Worm (Caenorhabditis elegans) whole organism, mixed stage, embryonic: ENCODE results near the gene K01A12.3.
A peak's percentile ranks its signal among the peaks of the same experiment; 100 is the strongest.

Experiments used
- M03D4.4 ChIP-seq: sonication (generic microtip); optimal IDR thresholded peaks from 2 replicates; lab custom pipeline; 2017; ENCODE audit warnings: mild to moderate bottlenecking, missing genetic modification characterization, missing compliant biosample characterization
- bed-3 ChIP-seq: fragments of 200-800 bp; sonication (Bioruptor generic); optimal IDR thresholded peaks from 3 replicates; lab custom pipeline; 2018; ENCODE audit warnings: mild to moderate bottlenecking, missing genetic modification characterization, moderate library complexity, missing compliant biosample characterization
- blmp-1 ChIP-seq: fragments of 150-350 bp; optimal IDR thresholded peaks from 2 replicates; lab custom pipeline; 2014; ENCODE audit warnings: missing biosample characterization, missing genetic modification characterization
- ceh-39 ChIP-seq: fragments of 150-350 bp; optimal IDR thresholded peaks from 2 replicates; lab custom pipeline; 2014; ENCODE audit warnings: missing biosample characterization, missing genetic modification characterization
- ceh-43 ChIP-seq: fragments of 200-800 bp; sonication (Bioruptor generic); optimal IDR thresholded peaks from 2 replicates; lab custom pipeline; 2018; ENCODE audit warnings: mild to moderate bottlenecking, missing genetic modification characterization, moderate library complexity, missing compliant biosample characterization
- ces-1 ChIP-seq: fragments of 150-350 bp; optimal IDR thresholded peaks from 2 replicates; lab custom pipeline; 2014; ENCODE audit warnings: missing biosample characterization, missing genetic modification reagents, missing genetic modification characterization
- cnd-1 ChIP-seq: fragments of 200-800 bp; sonication (Bioruptor generic); optimal IDR thresholded peaks from 2 replicates; lab custom pipeline; 2018; ENCODE audit warnings: mild to moderate bottlenecking, missing genetic modification characterization, missing compliant biosample characterization
- drap-1 ChIP-seq: fragments of 200-800 bp; sonication (Bioruptor generic); optimal IDR thresholded peaks from 3 replicates; lab custom pipeline; 2018; ENCODE audit warnings: mild to moderate bottlenecking, missing genetic modification characterization, missing compliant biosample characterization
- elt-1 ChIP-seq: sonication (generic microtip); optimal IDR thresholded peaks from 2 replicates; lab custom pipeline; 2017; ENCODE audit warnings: missing genetic modification characterization, mild to moderate bottlenecking, missing compliant biosample characterization, antibody characterized with exemption, moderate library complexity, borderline replicate concordance; ENCODE audit not compliant: insufficient read depth
- elt-3 ChIP-seq: fragments of 150-350 bp; optimal IDR thresholded peaks from 2 replicates; lab custom pipeline; 2014; ENCODE audit warnings: missing biosample characterization, missing genetic modification characterization
- flh-1 ChIP-seq: fragments of 200-800 bp; sonication (Bioruptor generic); optimal IDR thresholded peaks from 2 replicates; lab custom pipeline; 2018; ENCODE audit warnings: mild to moderate bottlenecking, missing genetic modification characterization, moderate library complexity, missing compliant biosample characterization
- ham-2 ChIP-seq: fragments of 200-800 bp; sonication (Bioruptor generic); optimal IDR thresholded peaks from 2 replicates; lab custom pipeline; 2018; ENCODE audit warnings: mild to moderate bottlenecking, missing genetic modification characterization, missing compliant biosample characterization
- hlh-1 ChIP-seq: fragments of 150-350 bp; optimal IDR thresholded peaks from 2 replicates; lab custom pipeline; 2014; ENCODE audit warnings: missing biosample characterization, missing genetic modification reagents, missing genetic modification characterization
- lin-13 ChIP-seq: fragments of 150-350 bp; optimal IDR thresholded peaks from 2 replicates; lab custom pipeline; 2014; ENCODE audit warnings: missing biosample characterization, missing genetic modification characterization
- lin-32 ChIP-seq: fragments of 200-800 bp; sonication (Bioruptor generic); optimal IDR thresholded peaks from 2 replicates; lab custom pipeline; 2018; ENCODE audit warnings: mild to moderate bottlenecking, missing genetic modification characterization, missing compliant biosample characterization
- lsy-2 ChIP-seq: fragments of 150-350 bp; optimal IDR thresholded peaks from 2 replicates; lab custom pipeline; 2014; ENCODE audit warnings: missing biosample characterization, missing genetic modification characterization
- mab-5 ChIP-seq: fragments of 150-350 bp; optimal IDR thresholded peaks from 2 replicates; lab custom pipeline; 2014; ENCODE audit warnings: missing biosample characterization, missing genetic modification characterization
- mep-1 ChIP-seq: fragments of 150-350 bp; optimal IDR thresholded peaks from 2 replicates; lab custom pipeline; 2017; ENCODE audit warnings: missing biosample characterization, missing genetic modification reagents, missing genetic modification characterization, inconsistent platforms
- mls-2 ChIP-seq: sonication (generic microtip); optimal IDR thresholded peaks from 2 replicates; lab custom pipeline; 2016; ENCODE audit warnings: mild to moderate bottlenecking, missing genetic modification characterization, moderate library complexity, missing compliant biosample characterization
- nhr-12 ChIP-seq: fragments of 150-350 bp; optimal IDR thresholded peaks from 2 replicates; lab custom pipeline; 2014; ENCODE audit warnings: missing biosample characterization, missing genetic modification characterization
- nhr-2 ChIP-seq: fragments of 150-350 bp; optimal IDR thresholded peaks from 2 replicates; lab custom pipeline; 2014; ENCODE audit warnings: missing biosample characterization, missing genetic modification characterization
- nhr-237 ChIP-seq: fragments of 150-350 bp; optimal IDR thresholded peaks from 2 replicates; lab custom pipeline; 2014; ENCODE audit warnings: missing biosample characterization, missing genetic modification characterization
- nhr-28 ChIP-seq: fragments of 150-350 bp; optimal IDR thresholded peaks from 2 replicates; lab custom pipeline; 2014; ENCODE audit warnings: missing biosample characterization, missing genetic modification characterization
- nhr-76 ChIP-seq: sonication (generic microtip); optimal IDR thresholded peaks from 2 replicates; lab custom pipeline; 2017; ENCODE audit warnings: missing biosample characterization, missing genetic modification characterization
- pha-4 ChIP-seq: fragments of 150-350 bp; optimal IDR thresholded peaks from 2 replicates; lab custom pipeline; 2018; ENCODE audit warnings: missing biosample characterization, missing genetic modification reagents, missing genetic modification characterization
- sem-2 ChIP-seq: fragments of 200-800 bp; sonication (Bioruptor generic); optimal IDR thresholded peaks from 2 replicates; lab custom pipeline; 2018; ENCODE audit warnings: mild to moderate bottlenecking, missing genetic modification characterization, missing compliant biosample characterization
- snpc-4 ChIP-seq: fragments of 150-350 bp; optimal IDR thresholded peaks from 2 replicates; lab custom pipeline; 2014; ENCODE audit warnings: missing biosample characterization, missing genetic modification characterization
- tbx-8 ChIP-seq: fragments of 200-800 bp; sonication (Bioruptor generic); optimal IDR thresholded peaks from 2 replicates; lab custom pipeline; 2018; ENCODE audit warnings: mild to moderate bottlenecking, missing genetic modification characterization, moderate library complexity, missing compliant biosample characterization
- unc-120 ChIP-seq: sonication (generic microtip); optimal IDR thresholded peaks from 2 replicates; lab custom pipeline; 2017; ENCODE audit warnings: missing genetic modification characterization, missing compliant biosample characterization; ENCODE audit not compliant: poor library complexity, severe bottlenecking
- unc-39 ChIP-seq: fragments of 150-350 bp; optimal IDR thresholded peaks from 2 replicates; lab custom pipeline; 2014; ENCODE audit warnings: missing biosample characterization, missing genetic modification characterization
- unc-62 ChIP-seq: fragments of 150-350 bp; optimal IDR thresholded peaks from 2 replicates; lab custom pipeline; 2014; ENCODE audit warnings: missing biosample characterization, missing genetic modification reagents, missing genetic modification characterization
- zip-8 ChIP-seq: fragments of 150-350 bp; optimal IDR thresholded peaks from 2 replicates; lab custom pipeline; 2014; ENCODE audit warnings: missing biosample characterization, missing genetic modification characterization
- ztf-11 ChIP-seq: fragments of 150-350 bp; optimal IDR thresholded peaks from 2 replicates; lab custom pipeline; 2014; ENCODE audit warnings: missing biosample characterization, missing genetic modification characterization

Gene K01A12.3

DNA sequence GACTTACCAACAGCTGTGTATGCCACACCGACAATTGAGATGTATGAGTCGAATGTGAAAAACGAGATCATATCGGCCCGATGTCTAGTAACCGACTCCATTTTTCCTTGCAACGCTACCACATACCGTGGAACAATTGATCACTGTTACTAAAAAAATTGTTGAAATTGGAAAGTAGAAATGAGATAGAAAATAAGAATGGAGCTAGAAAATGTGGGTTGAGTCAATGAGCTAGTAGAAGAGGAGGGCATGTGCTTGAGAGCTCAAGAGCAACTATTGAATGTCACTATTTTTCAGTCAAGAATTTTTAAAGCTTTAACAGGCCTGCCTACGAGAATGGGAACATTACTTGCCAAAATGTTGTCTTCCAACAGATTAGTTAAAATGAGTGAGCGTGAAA, at the start of gene K01A12.3:
Gene K01A12.3 (minus strand): TSS at position 101 of the 400 bp plus-strand sequence.
- TF ChIP-seq nhr-12 = no peak
- no peak for TF ChIP-seq nhr-28 (tag; lab: Kevin White, UChicago)
- no peak for TF ChIP-seq pha-4 (tag; lab: Kevin White, UChicago)
- no peak for TF ChIP-seq elt-3 (tag; lab: Kevin White, UChicago)
- no peak for TF ChIP-seq mep-1
- TF ChIP-seq zip-8 (tag; lab: Kevin White, UChicago) = no peak
- no peak for TF ChIP-seq ces-1 (GFP tag; lab: Kevin White, UChicago)
- TF ChIP-seq nhr-237 (tag; lab: Kevin White, UChicago) = no peak

ce11 chrX:8674514-8674913, 49.5 kb upstream of the K01A12.3 start:
- no peak for TF ChIP-seq nhr-237 (tag; lab: Kevin White, UChicago)
- TF ChIP-seq unc-39 (tag; lab: Kevin White, UChicago) = no peak
- no peak for TF ChIP-seq ztf-11 (tag; lab: Kevin White, UChicago)
- TF ChIP-seq ces-1 (GFP tag; lab: Kevin White, UChicago) = no peak
- no peak for TF ChIP-seq unc-120
- TF ChIP-seq nhr-2 (tag; lab: Kevin White, UChicago) = no peak
- TF ChIP-seq unc-62 = no peak
- no peak for TF ChIP-seq hlh-1 (tag; lab: Kevin White, UChicago)
- TF ChIP-seq mab-5 (tag; lab: Kevin White, UChicago) = no peak
- TF ChIP-seq snpc-4 (tag; lab: Kevin White, UChicago) = no peak
- TF ChIP-seq ham-2 = no peak
- no peak for TF ChIP-seq lin-13 (tag; lab: Kevin White, UChicago)
- no peak for TF ChIP-seq elt-3 (tag; lab: Kevin White, UChicago)
- TF ChIP-seq bed-3 (GFP tag; lab: Kevin White, UChicago) = no peak
- no peak for TF ChIP-seq tbx-8 (GFP tag; lab: Kevin White, UChicago)
- no peak for TF ChIP-seq mep-1
- TF ChIP-seq cnd-1 (tag; lab: Kevin White, UChicago) = no peak
- TF ChIP-seq, all 35 proteins: peak for 0

ce11 chrX:8672760-8673159, 47.8 kb upstream of the K01A12.3 start, which contains the start of the genes K09E2.2 and K09E2.3:
K09E2.2 (plus strand) TSS chrX:8673060.
K09E2.3 (plus strand) TSS chrX:8673084.
- TF ChIP-seq nhr-2 (tag; lab: Kevin White, UChicago) (no peak), blmp-1 (tag; lab: Kevin White, UChicago) (no peak), lsy-2 (tag; lab: Kevin White, UChicago) (no peak), ceh-39 (no peak), drap-1 (GFP tag; lab: Kevin White, UChicago) (no peak), M03D4.4 (tag; lab: Kevin White, UChicago) (no peak), unc-62 (no peak), nhr-12 (no peak), cnd-1 (tag; lab: Kevin White, UChicago) (no peak), unc-39 (tag; lab: Kevin White, UChicago) (no peak)

- TF ChIP-seq ces-1 (GFP tag; lab: Kevin White, UChicago) (peak; percentile 66), unc-39 (tag; lab: Kevin White, UChicago) (no peak), lin-32 (GFP tag; lab: Kevin White, UChicago) (peak; percentile 26), nhr-237 (tag; lab: Kevin White, UChicago) (no peak), nhr-2 (tag; lab: Kevin White, UChicago) (peak; percentile 52), mls-2 (tag; lab: Kevin White, UChicago) (peak; percentile 9), mab-5 (tag; lab: Kevin White, UChicago) (no peak), M03D4.4 (tag; lab: Kevin White, UChicago) (no peak), cnd-1 (tag; lab: Kevin White, UChicago) (peak; percentile 54), elt-1 (tag; lab: Kevin White, UChicago) (no peak), lin-13 (tag; lab: Kevin White, UChicago) (no peak), ztf-11 (tag; lab: Kevin White, UChicago) (no peak)
These were observed 37.5 kb upstream of the K01A12.3 start for ce11 chrX:8662452-8662851.

ce11 chrX:8660909-8661308, 35.9 kb upstream of the K01A12.3 start:
- no peak for TF ChIP-seq mls-2 (tag; lab: Kevin White, UChicago)
- no peak for TF ChIP-seq blmp-1 (tag; lab: Kevin White, UChicago)
- TF ChIP-seq ztf-11 (tag; lab: Kevin White, UChicago) = no peak
- no peak for TF ChIP-seq sem-2 (GFP tag; lab: Kevin White, UChicago)
- no peak for TF ChIP-seq lin-13 (tag; lab: Kevin White, UChicago)
- TF ChIP-seq ceh-43 (GFP tag; lab: Kevin White, UChicago) = no peak
- no peak for TF ChIP-seq nhr-76 (tag; lab: Kevin White, UChicago)
- no peak for TF ChIP-seq tbx-8 (GFP tag; lab: Kevin White, UChicago)
- TF ChIP-seq hlh-1 (tag; lab: Kevin White, UChicago) = no peak
- peak; percentile 62 for TF ChIP-seq zip-8 (tag; lab: Kevin White, UChicago)
- TF ChIP-seq nhr-2 (tag; lab: Kevin White, UChicago) = peak; percentile 78
- TF ChIP-seq flh-1 (GFP tag; lab: Kevin White, UChicago) = no peak
- TF ChIP-seq bed-3 (GFP tag; lab: Kevin White, UChicago) = no peak
- TF ChIP-seq, all 35 proteins: peak for 2
